Worm (Caenorhabditis elegans) whole organism, young adult: ENCODE results near the gene R09H3.3.
A peak's percentile ranks its signal among the peaks of the same experiment; 100 is the strongest.

ENCODE experiments used
- B0019.2 ChIP-seq: fragments of 200-800 bp; sonication (Bioruptor generic); conservative IDR thresholded peaks from 2 replicates; pipeline ENCODE4 v1.3.6; 2022; ENCODE audit warnings: missing genetic modification reagents, missing genetic modification characterization, missing compliant biosample characterization
- B0261.1 ChIP-seq: sonication (generic microtip); optimal IDR thresholded peaks from 2 replicates; lab custom pipeline; 2016; ENCODE audit warnings: mild to moderate bottlenecking, missing genetic modification characterization, moderate library complexity, missing compliant biosample characterization
- C17E4.6 ChIP-seq: fragments of 200-800 bp; sonication (Bioruptor generic); IDR thresholded peaks from 2 replicates; pipeline ENCODE4 v1.3.6; 2022; ENCODE audit warnings: missing genetic modification reagents, missing genetic modification characterization, missing compliant biosample characterization
- F22D6.2 ChIP-seq: sonication (generic microtip); optimal IDR thresholded peaks from 2 replicates; lab custom pipeline; 2016; ENCODE audit warnings: mild to moderate bottlenecking, missing genetic modification characterization, missing compliant biosample characterization
- K12H6.12 ChIP-seq: fragments of 200-800 bp; sonication (Bioruptor generic); optimal IDR thresholded peaks from 2 replicates; lab custom pipeline; 2018; ENCODE audit warnings: mild to moderate bottlenecking, missing genetic modification characterization, missing compliant biosample characterization
- Y95B8A.8 ChIP-seq: fragments of 200-800 bp; sonication (Bioruptor generic); IDR thresholded peaks from 2 replicates; pipeline ENCODE4 v1.3.6; 2022; ENCODE audit warnings: missing genetic modification reagents, missing genetic modification characterization, missing compliant biosample characterization
- akir-1 ChIP-seq: fragments of 200-800 bp; sonication (Bioruptor generic); optimal IDR thresholded peaks from 2 replicates; lab custom pipeline; 2018; ENCODE audit warnings: mild to moderate bottlenecking, missing genetic modification characterization, moderate library complexity, missing compliant biosample characterization
- aptf-2 ChIP-seq: fragments of 200-800 bp; sonication (Bioruptor generic); conservative IDR thresholded peaks from 2 replicates; pipeline ENCODE4 v1.3.6; 2022; ENCODE audit warnings: missing genetic modification reagents, missing genetic modification characterization, missing compliant biosample characterization
- athp-1 ChIP-seq: sonication (generic microtip); optimal IDR thresholded peaks from 2 replicates; lab custom pipeline; 2017; ENCODE audit warnings: mild to moderate bottlenecking, missing genetic modification characterization, missing compliant biosample characterization
- attf-5 ChIP-seq: fragments of 200-800 bp; sonication (Bioruptor generic); optimal IDR thresholded peaks from 2 replicates; lab custom pipeline; 2018; ENCODE audit warnings: mild to moderate bottlenecking, missing genetic modification characterization, missing compliant biosample characterization
- ceh-91 ChIP-seq: fragments of 200-800 bp; sonication (Bioruptor generic); IDR thresholded peaks from 2 replicates; pipeline ENCODE4 v1.3.6; 2022; ENCODE audit warnings: missing genetic modification reagents, missing genetic modification characterization, missing compliant biosample characterization
- dox-1 ChIP-seq: fragments of 200-800 bp; sonication (Bioruptor generic); IDR thresholded peaks from 2 replicates; pipeline ENCODE4 v1.3.6; 2022; ENCODE audit warnings: missing genetic modification reagents, missing genetic modification characterization, missing compliant biosample characterization
- efl-1 ChIP-seq: fragments of 150-350 bp; optimal IDR thresholded peaks from 2 replicates; lab custom pipeline; 2014; ENCODE audit warnings: missing biosample characterization, missing genetic modification reagents, missing genetic modification characterization
- egl-44 ChIP-seq: fragments of 200-800 bp; sonication (Bioruptor generic); IDR thresholded peaks from 2 replicates; pipeline ENCODE4 v1.3.6; 2022; ENCODE audit warnings: missing genetic modification reagents, missing genetic modification characterization, missing compliant biosample characterization
- egrh-3 ChIP-seq: fragments of 200-800 bp; sonication (Bioruptor generic); IDR thresholded peaks from 2 replicates; pipeline ENCODE4 v1.3.6; 2022; ENCODE audit warnings: missing genetic modification reagents, missing genetic modification characterization, missing compliant biosample characterization
- fkh-3 ChIP-seq: sonication (generic microtip); optimal IDR thresholded peaks from 2 replicates; lab custom pipeline; 2016; ENCODE audit warnings: mild to moderate bottlenecking, missing genetic modification characterization, missing compliant biosample characterization
- gei-17 ChIP-seq: fragments of 200-800 bp; sonication (Bioruptor generic); optimal IDR thresholded peaks from 2 replicates; lab custom pipeline; 2018; ENCODE audit warnings: mild to moderate bottlenecking, missing genetic modification characterization, missing compliant biosample characterization
- him-1 ChIP-seq: sonication (generic microtip); optimal IDR thresholded peaks from 2 replicates; lab custom pipeline; 2016; ENCODE audit warnings: missing genotype, missing genetic modification reagents, missing genetic modification characterization, missing compliant biosample characterization
- hlh-12 ChIP-seq: sonication (generic microtip); optimal IDR thresholded peaks from 2 replicates; lab custom pipeline; 2016; ENCODE audit warnings: missing genetic modification characterization, missing compliant biosample characterization
- hmg-1.2 ChIP-seq: fragments of 200-800 bp; sonication (Bioruptor generic); IDR thresholded peaks from 2 replicates; pipeline ENCODE4 v1.3.6; 2022; ENCODE audit warnings: missing genetic modification reagents, missing genetic modification characterization, missing compliant biosample characterization
- hsf-1 ChIP-seq: fragments of 200-800 bp; sonication (Bioruptor generic); IDR thresholded peaks from 2 replicates; pipeline ENCODE4 v1.3.6; 2022; ENCODE audit warnings: missing genetic modification reagents, missing genetic modification characterization, missing compliant biosample characterization
- lin-35 ChIP-seq, 3 experiments: fragments of 150-350 bp in 2 of 3; sonication (generic microtip) in 1 of 3; optimal IDR thresholded peaks; 2 replicates each; lab custom pipeline; 2014 to 2018; ENCODE audit warnings: missing biosample characterization in 3 of 3, missing genetic modification characterization in 3 of 3, missing genetic modification reagents in 3 of 3
- lin-40 ChIP-seq: sonication (generic microtip); optimal IDR thresholded peaks from 2 replicates; lab custom pipeline; 2016; ENCODE audit warnings: missing genetic modification characterization, mild to moderate bottlenecking, missing compliant biosample characterization, missing genotype, missing genetic modification reagents
- lin-54 ChIP-seq: fragments of 200-800 bp; sonication (Bioruptor generic); optimal IDR thresholded peaks from 2 replicates; lab custom pipeline; 2018; ENCODE audit warnings: mild to moderate bottlenecking, missing genetic modification characterization, missing compliant biosample characterization
- lsl-1 ChIP-seq: fragments of 200-800 bp; sonication (Bioruptor generic); optimal IDR thresholded peaks from 2 replicates; lab custom pipeline; 2018; ENCODE audit warnings: mild to moderate bottlenecking, missing genetic modification characterization, moderate library complexity, missing compliant biosample characterization
- madf-10 ChIP-seq: sonication (generic microtip); optimal IDR thresholded peaks from 2 replicates; lab custom pipeline; 2016; ENCODE audit warnings: mild to moderate bottlenecking, missing genetic modification characterization, missing compliant biosample characterization
- madf-8 ChIP-seq: fragments of 200-800 bp; sonication (Bioruptor generic); conservative IDR thresholded peaks from 2 replicates; pipeline ENCODE4 v1.3.6; 2022; ENCODE audit warnings: missing genetic modification reagents, missing genetic modification characterization, missing compliant biosample characterization
- mcd-1 ChIP-seq: fragments of 200-800 bp; sonication (Bioruptor generic); IDR thresholded peaks from 2 replicates; pipeline ENCODE4 v1.3.6; 2022; ENCODE audit warnings: missing genetic modification reagents, missing genetic modification characterization, missing compliant biosample characterization
- mel-28 ChIP-seq: sonication (generic microtip); optimal IDR thresholded peaks from 2 replicates; lab custom pipeline; 2016; ENCODE audit warnings: borderline replicate concordance, mild to moderate bottlenecking, missing genetic modification characterization, missing compliant biosample characterization
- mxl-1 ChIP-seq: sonication (generic microtip); optimal IDR thresholded peaks from 2 replicates; lab custom pipeline; 2016; ENCODE audit warnings: missing genetic modification characterization, missing compliant biosample characterization
- nfya-2 ChIP-seq: fragments of 200-800 bp; sonication (Bioruptor generic); IDR thresholded peaks from 2 replicates; pipeline ENCODE4 v1.3.6; 2022; ENCODE audit warnings: missing genetic modification reagents, missing genetic modification characterization, missing compliant biosample characterization
- pbrm-1 ChIP-seq: fragments of 200-800 bp; sonication (Bioruptor generic); IDR thresholded peaks from 2 replicates; pipeline ENCODE4 v1.3.6; 2022; ENCODE audit warnings: missing genetic modification reagents, missing genetic modification characterization, missing compliant biosample characterization
- pha-4 ChIP-seq: fragments of 150-350 bp; sonication (generic microtip); optimal IDR thresholded peaks from 2 replicates; lab custom pipeline; 2014; ENCODE audit warnings: missing biosample characterization, missing genetic modification reagents, missing genetic modification characterization
- rcor-1 ChIP-seq: fragments of 200-800 bp; sonication (Bioruptor generic); IDR thresholded peaks from 2 replicates; pipeline ENCODE4 v1.3.6; 2022; ENCODE audit warnings: missing genetic modification reagents, missing genetic modification characterization, missing compliant biosample characterization
- sdz-38 ChIP-seq: sonication (generic microtip); optimal IDR thresholded peaks from 2 replicates; lab custom pipeline; 2016; ENCODE audit warnings: missing genotype, missing genetic modification characterization, missing compliant biosample characterization
- snpc-1.1 ChIP-seq: sonication (generic microtip); optimal IDR thresholded peaks from 2 replicates; lab custom pipeline; 2017; ENCODE audit warnings: missing genetic modification characterization, mild to moderate bottlenecking, missing compliant biosample characterization, antibody characterized with exemption, moderate library complexity, missing genotype, missing genetic modification reagents; ENCODE audit not compliant: insufficient read depth
- snpc-1.3 ChIP-seq: sonication (generic microtip); optimal IDR thresholded peaks from 2 replicates; lab custom pipeline; 2017; ENCODE audit warnings: missing genetic modification characterization, mild to moderate bottlenecking, missing compliant biosample characterization, antibody characterized with exemption, moderate library complexity, missing genotype, missing genetic modification reagents; ENCODE audit not compliant: insufficient read depth
- snpc-3.4 ChIP-seq: sonication (generic microtip); optimal IDR thresholded peaks from 2 replicates; lab custom pipeline; 2017; ENCODE audit warnings: missing genetic modification characterization, mild to moderate bottlenecking, missing compliant biosample characterization, antibody characterized with exemption, moderate library complexity, missing genotype, missing genetic modification reagents
- snpc-4 ChIP-seq, 5 experiments: fragments of 150-350 bp in 1 of 5; sonication (generic microtip) in 4 of 5; optimal IDR thresholded peaks; 2 replicates each; lab custom pipeline; 2014 to 2018; ENCODE audit warnings: missing genetic modification characterization in 5 of 5, missing biosample characterization in 3 of 5, antibody characterized with exemption in 2 of 5, mild to moderate bottlenecking in 2 of 5, missing compliant biosample characterization in 2 of 5, missing genotype in 2 of 5, moderate library complexity in 2 of 5, missing genetic modification reagents in 1 of 5
- somi-1 ChIP-seq: fragments of 200-800 bp; sonication (Bioruptor generic); optimal IDR thresholded peaks from 2 replicates; lab custom pipeline; 2018; ENCODE audit warnings: mild to moderate bottlenecking, missing genetic modification characterization, missing compliant biosample characterization
- tbp1 ChIP-seq: fragments of 200-800 bp; sonication (Bioruptor generic); optimal IDR thresholded peaks from 2 replicates; lab custom pipeline; 2018; ENCODE audit warnings: mild to moderate bottlenecking, missing genetic modification characterization, missing compliant biosample characterization
- tlf-1 ChIP-seq: fragments of 200-800 bp; sonication (Bioruptor generic); optimal IDR thresholded peaks from 2 replicates; lab custom pipeline; 2018; ENCODE audit warnings: mild to moderate bottlenecking, missing genetic modification characterization, missing compliant biosample characterization
- unc-62 ChIP-seq: fragments of 150-350 bp; optimal IDR thresholded peaks from 2 replicates; lab custom pipeline; 2014; ENCODE audit warnings: missing biosample characterization, missing genetic modification reagents, missing genetic modification characterization
- ztf-18 ChIP-seq: sonication (generic microtip); optimal IDR thresholded peaks from 2 replicates; lab custom pipeline; 2016; ENCODE audit warnings: missing genotype, mild to moderate bottlenecking, missing genetic modification characterization, missing compliant biosample characterization
- ztf-3 ChIP-seq: fragments of 200-800 bp; sonication (Bioruptor generic); optimal IDR thresholded peaks from 2 replicates; lab custom pipeline; 2018; ENCODE audit warnings: mild to moderate bottlenecking, missing genetic modification characterization, missing compliant biosample characterization

The R09H3.3 gene

ce11 chrX:1651668-1652067 is 17.0 kb downstream of the R09H3.3 start, which contains the start of gene ZK380.4:
Gene ZK380.4 (minus strand): TSS chrX:1651994.
- TF ChIP-seq K12H6.12 (tag; lab: Kevin White, UChicago) (no peak), efl-1 (GFP tag; lab: Kevin White, UChicago) (no peak), B0019.2 (GFP tag; lab: Robert Waterston, UW) (no peak), aptf-2 (no peak), pbrm-1 (GFP tag; lab: Robert Waterston, UW) (no peak), hlh-12 (no peak), snpc-1.1 (no peak), lsl-1 (GFP tag; lab: Kevin White, UChicago) (no peak), egl-44 (GFP tag; lab: Robert Waterston, UW) (no peak), pha-4 (tag; lab: Kevin White, UChicago) (no peak), fkh-3 (tag; lab: Kevin White, UChicago) (no peak), athp-1 (tag; lab: Kevin White, UChicago) (no peak), sdz-38 (tag; lab: Kevin White, UChicago) (no peak), attf-5 (GFP tag; lab: Kevin White, UChicago) (no peak), egrh-3 (no peak)

- TF ChIP-seq rcor-1 (GFP tag; lab: Robert Waterston, UW) (no peak), snpc-4 (GFP tag; optimal IDR thresholded peaks at IDR 0.05; lab: Kevin White, UChicago) (peak; percentile 56), snpc-4 (tag; optimal IDR thresholded peaks at IDR 0.05; lab: Kevin White, UChicago) (peak in 1 of 4 experiments; percentile 26), dox-1 (no peak), somi-1 (GFP tag; lab: Kevin White, UChicago) (peak; percentile 2), nfya-2 (GFP tag; lab: Robert Waterston, UW) (no peak), tbp1 (peak; percentile 54), snpc-1.3 (tag; lab: Kevin White, UChicago) (peak; percentile 66), ceh-91 (GFP tag; lab: Robert Waterston, UW) (no peak), tlf-1 (no peak), akir-1 (GFP tag; lab: Kevin White, UChicago) (no peak), attf-5 (GFP tag; lab: Kevin White, UChicago) (no peak), unc-62 (no peak), lsl-1 (GFP tag; lab: Kevin White, UChicago) (peak; percentile 18), lin-35 (GFP tag; optimal IDR thresholded peaks at IDR 0.05; lab: Kevin White, UChicago) (peak in 1 of 3 experiments; percentile 35), athp-1 (tag; lab: Kevin White, UChicago) (no peak), madf-8 (GFP tag; lab: Robert Waterston, UW) (no peak), gei-17 (GFP tag; lab: Kevin White, UChicago) (no peak), madf-10 (tag; lab: Kevin White, UChicago) (no peak), him-1 (tag; lab: Kevin White, UChicago) (peak; percentile 91), snpc-1.1 (peak; percentile 34), B0261.1 (peak; percentile 46), Y95B8A.8 (no peak), ztf-18 (tag; lab: Kevin White, UChicago) (no peak), mxl-1 (tag; lab: Kevin White, UChicago) (no peak), mel-28 (tag; lab: Kevin White, UChicago) (no peak), hsf-1 (GFP tag; lab: Robert Waterston, UW) (no peak), lin-54 (GFP tag; lab: Kevin White, UChicago) (no peak), ztf-3 (no peak), mcd-1 (GFP tag; lab: Robert Waterston, UW) (no peak), C17E4.6 (GFP tag; lab: Robert Waterston, UW) (no peak), hmg-1.2 (no peak), lin-40 (tag; lab: Kevin White, UChicago) (no peak), snpc-3.4 (peak; percentile 56), F22D6.2 (tag; lab: Kevin White, UChicago) (no peak)
Measured at ce11 chrX:1643442-1644096, 25.1 kb downstream of the R09H3.3 start.
